Fruit fly (Drosophila melanogaster) ovary, adult (tissue): Measurements from ENCODE around the gene kat80.
A peak's percentile ranks its signal among the peaks of the same experiment; 100 is the strongest.

ENCODE experiments used
- CG17801 ChIP-seq: fragments of 200-800 bp; optimal IDR thresholded peaks from 2 replicates; lab custom pipeline; 2019; ENCODE audit warnings: missing biosample characterization, mild to moderate bottlenecking, missing genetic modification characterization, moderate library complexity; ENCODE audit not compliant: partially characterized antibody

Gene kat80

dm6 chrX:16296423-16297292 is 20.7 kb upstream of the kat80 start, which contains the start of gene CG3632:
CG3632 (plus strand) TSS chrX:16296671.
- peak; percentile 75 for TF ChIP-seq CG17801 (GFP tag; lab: Kevin White, UChicago)

dm6 chrX:16292646-16293045 is 16.7 kb upstream of the kat80 start:
- TF ChIP-seq CG17801 (GFP tag; lab: Kevin White, UChicago): no peak

- no peak for TF ChIP-seq CG17801 (GFP tag; lab: Kevin White, UChicago)
Observed at dm6 chrX:16288999-16289398, 13.0 kb upstream of the kat80 start.

- peak; percentile 45 for TF ChIP-seq CG17801 (GFP tag; lab: Kevin White, UChicago)
Observed at dm6 chrX:16288492-16288964, 12.5 kb upstream of the kat80 start, which contains the start of the genes CG32576 and caz. CG32576 (minus strand) TSS chrX:16288533. caz (plus strand) TSS chrX:16288810.

- peak; percentile 78 for TF ChIP-seq CG17801 (GFP tag; lab: Kevin White, UChicago)
Observed at dm6 chrX:16286083-16286666, 10.2 kb upstream of the kat80 start, which contains the start of gene UQCR-14. UQCR-14 (plus strand) TSS chrX:16286288.

- TF ChIP-seq CG17801 (GFP tag; lab: Kevin White, UChicago): peak; percentile 19
Observed at dm6 chrX:16285186-16285585, 9.2 kb upstream of the kat80 start.

- no peak for TF ChIP-seq CG17801 (GFP tag; lab: Kevin White, UChicago)
Observed at dm6 chrX:16281717-16282529, 5.9 kb upstream of the kat80 start.

dm6 chrX:16281305-16281704 is 5.3 kb upstream of the kat80 start:
- TF ChIP-seq CG17801 (GFP tag; lab: Kevin White, UChicago): no peak

- TF ChIP-seq CG17801 (GFP tag; lab: Kevin White, UChicago): peak; percentile 45
Observed at dm6 chrX:16279340-16279941, 3.5 kb upstream of the kat80 start.

dm6 chrX:16278783-16279182 is 2.8 kb upstream of the kat80 start:
- peak; percentile 86 for TF ChIP-seq CG17801 (GFP tag; lab: Kevin White, UChicago)

- TF ChIP-seq CG17801 (GFP tag; lab: Kevin White, UChicago): no peak
Observed at dm6 chrX:16277878-16278506, 2.0 kb upstream of the kat80 start, which contains the start of gene eas. eas (plus strand) TSS chrX:16278328.

dm6 chrX:16275168-16275853 is 669 bp downstream of the kat80 start:
- TF ChIP-seq CG17801 (GFP tag; lab: Kevin White, UChicago): no peak

dm6 chrX:16270795-16271194 is 5.2 kb downstream of the kat80 start, which contains the start of gene Mfe2:
Mfe2 (plus strand) TSS chrX:16270951.
- TF ChIP-seq CG17801 (GFP tag; lab: Kevin White, UChicago): peak; percentile 50
